Fruit fly (Drosophila melanogaster): Measurements from ENCODE around the gene CG18417.

The CG18417 gene

DNA sequence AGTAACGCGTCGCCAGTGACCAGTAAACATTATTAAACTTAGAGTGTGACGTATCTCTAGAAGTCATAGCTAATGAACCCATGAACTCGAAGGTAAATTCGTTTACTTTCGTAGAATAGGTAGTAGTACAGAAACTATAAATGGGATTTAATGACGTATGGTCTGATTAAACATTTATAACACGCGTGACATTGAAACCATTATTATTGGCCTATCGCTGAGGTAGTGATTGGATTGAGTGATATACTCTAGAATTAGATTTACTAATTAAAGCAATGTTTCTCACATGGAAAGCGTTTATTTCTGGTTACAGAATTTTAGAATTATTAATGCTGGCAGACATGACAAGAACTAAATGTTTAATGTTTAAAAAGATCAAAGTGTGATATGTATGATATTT, 23.0 kb upstream of the CG18417 start:
- TF ChIP-seq exex (tag; optimal IDR thresholded peaks at IDR 0.05) = peak; percentile 83
- TF ChIP-seq abd-A (tag; optimal IDR thresholded peaks at IDR 0.05) = no peak
- TF ChIP-seq CG4730 (GFP tag; IDR thresholded peaks at IDR 0.05) = no peak
- peak; percentile 29 for TF ChIP-seq sug (tag; optimal IDR thresholded peaks at IDR 0.05)
- peak; percentile 44 for TF ChIP-seq BtbVII (GFP tag; optimal IDR thresholded peaks at IDR 0.05)
- peak; percentile 36 for TF ChIP-seq CG34376 (GFP tag; optimal IDR thresholded peaks at IDR 0.05)
- TF ChIP-seq mirr (GFP tag; optimal IDR thresholded peaks at IDR 0.05) = peak; percentile 71

DNA sequence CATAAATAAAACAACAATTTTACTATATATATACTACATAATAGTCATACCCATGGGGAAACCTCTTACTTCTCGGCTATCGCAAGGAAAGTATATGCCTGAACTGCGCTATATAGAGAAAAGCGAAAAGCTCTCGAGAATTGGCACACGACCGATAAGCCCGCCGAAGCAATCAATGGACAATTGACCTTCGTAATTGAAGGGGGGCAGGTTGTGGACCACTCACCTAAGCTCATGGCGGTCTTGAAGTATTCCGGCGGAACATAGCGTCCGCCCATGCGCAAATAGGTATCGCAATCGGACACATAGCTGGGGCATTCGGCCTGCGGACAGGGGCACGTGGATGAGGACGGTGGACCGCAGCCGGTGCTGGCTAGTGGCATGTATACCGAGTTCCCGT, 19.5 kb upstream of the CG18417 start:
- TF ChIP-seq ara (GFP tag; IDR thresholded peaks at IDR 0.05) = no peak
- 0 out of 3 replicates have a peak, but pooled peaks have one; percentile 16 for TF ChIP-seq Dbx (GFP tag; IDR thresholded peaks at IDR 0.05)
- TF ChIP-seq exex (tag; optimal IDR thresholded peaks at IDR 0.05) = peak; percentile 4
- peak; percentile 30 for TF ChIP-seq sug (tag; optimal IDR thresholded peaks at IDR 0.05)

DNA sequence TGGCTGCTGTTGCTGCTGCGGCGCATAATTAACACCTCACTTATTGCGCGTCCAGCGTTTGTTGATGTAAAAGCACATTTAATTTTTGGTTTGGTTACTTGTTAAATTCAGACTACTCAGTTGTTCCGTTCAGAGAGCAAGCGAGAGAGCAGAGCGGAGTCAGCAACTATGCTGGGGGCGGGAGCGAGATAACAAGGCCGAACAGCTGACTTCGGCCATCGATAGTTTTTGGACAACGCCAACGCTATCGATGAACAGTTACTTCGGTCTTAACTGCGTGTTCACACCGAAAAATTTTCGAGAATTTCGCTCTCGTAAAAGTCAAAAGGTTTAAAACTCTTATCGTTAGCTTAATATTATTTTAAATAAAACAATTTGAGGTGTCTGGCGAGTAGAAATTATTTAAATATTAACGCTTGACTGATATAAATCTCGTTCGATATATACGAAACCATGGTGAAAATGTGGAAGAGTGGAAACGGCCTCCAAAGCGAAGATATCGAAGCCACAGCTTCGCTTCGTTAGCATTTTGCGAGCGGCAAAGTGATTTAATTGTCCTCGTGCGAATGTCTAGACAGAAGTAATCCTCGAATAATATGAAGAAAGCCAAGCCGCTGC, 18.4 kb upstream of the CG18417 start, which contains the start of the genes SMSr and smid:
Gene SMSr, minus strand, starts transcription at position 116 of the 618 bp plus-strand sequence.
Gene smid, plus strand, starts transcription at position 256 of the 618 bp plus-strand sequence.
- TF ChIP-seq cad (GFP tag; optimal IDR thresholded peaks at IDR 0.05) = no peak
- no peak for TF ChIP-seq btn (GFP tag; optimal IDR thresholded peaks at IDR 0.05)
- no peak for TF ChIP-seq Gsc (GFP tag; IDR thresholded peaks at IDR 0.05)
- peak; percentile 20 for TF ChIP-seq CG9609 (GFP tag; optimal IDR thresholded peaks at IDR 0.05)
- TF ChIP-seq CG10209 (GFP tag; optimal IDR thresholded peaks at IDR 0.05) = peak; percentile 53
- no peak for TF ChIP-seq en (GFP tag; optimal IDR thresholded peaks at IDR 0.05)
- TF ChIP-seq luna (GFP tag; optimal IDR thresholded peaks at IDR 0.05) = no peak
- no peak for TF ChIP-seq CG7745 (tag; optimal IDR thresholded peaks at IDR 0.05)
- TF ChIP-seq crc (GFP tag; optimal IDR thresholded peaks at IDR 0.05) = peak; percentile 15
- TF ChIP-seq CG8290 (GFP tag; optimal IDR thresholded peaks at IDR 0.05) = peak; percentile 45
- TF ChIP-seq CG8290 (tag; optimal IDR thresholded peaks at IDR 0.05) = peak in 1 of 2 experiments; percentile 4
- peak; percentile 70 for TF ChIP-seq dmrt11E (tag; optimal IDR thresholded peaks at IDR 0.05)
- no peak for TF ChIP-seq CG12744 (GFP tag; optimal IDR thresholded peaks at IDR 0.05)
- TF ChIP-seq CG8944 (GFP tag; optimal IDR thresholded peaks at IDR 0.05) = peak; percentile 41
- TF ChIP-seq CG14710 (tag; optimal IDR thresholded peaks at IDR 0.05) = peak; percentile 85
- no peak for TF ChIP-seq CG17612 (GFP tag; IDR thresholded peaks at IDR 0.05)
- TF ChIP-seq wor (GFP tag; IDR thresholded peaks at IDR 0.05) = no peak
- peak; percentile 85 for TF ChIP-seq nmo (GFP tag; optimal IDR thresholded peaks at IDR 0.05)
- peak; percentile 75 for TF ChIP-seq CG6791 (GFP tag; IDR thresholded peaks at IDR 0.05; ENCODE audit: partially characterized antibody)
- TF ChIP-seq unc-4 (GFP tag; IDR thresholded peaks at IDR 0.05; ENCODE audit: partially characterized antibody) = peak; percentile 91
- TF ChIP-seq Camta (GFP tag; optimal IDR thresholded peaks at IDR 0.05) = peak; percentile 69
- TF ChIP-seq CG10147 (GFP tag; optimal IDR thresholded peaks at IDR 0.05) = peak; percentile 44
- TF ChIP-seq emc (GFP tag; optimal IDR thresholded peaks at IDR 0.05) = no peak
- TF ChIP-seq Mes4 (GFP tag; optimal IDR thresholded peaks at IDR 0.05) = no peak
- TF ChIP-seq wdn (GFP tag; IDR thresholded peaks at IDR 0.05) = no peak
- no peak for TF ChIP-seq CG7928 (GFP tag; optimal IDR thresholded peaks at IDR 0.05)
- TF ChIP-seq p53 (GFP tag; optimal IDR thresholded peaks at IDR 0.05) = no peak
- peak; percentile 54 for TF ChIP-seq chn (GFP tag; optimal IDR thresholded peaks at IDR 0.05)
- peak; percentile 42 for TF ChIP-seq CG9797 (GFP tag; optimal IDR thresholded peaks at IDR 0.05)
- TF ChIP-seq bsh (GFP tag; optimal IDR thresholded peaks at IDR 0.05) = peak in 1 of 2 experiments; percentile 47
- TF ChIP-seq dan (GFP tag; IDR thresholded peaks at IDR 0.05) = no peak
- TF ChIP-seq Side (GFP tag; optimal IDR thresholded peaks at IDR 0.05) = no peak
- peak; percentile 65 for TF ChIP-seq ato (GFP tag; IDR thresholded peaks at IDR 0.05; ENCODE audit: partially characterized antibody)
- peak; percentile 68 for TF ChIP-seq zfh2 (GFP tag; optimal IDR thresholded peaks at IDR 0.05)
- peak; percentile 67 for TF ChIP-seq CG18262 (tag; optimal IDR thresholded peaks at IDR 0.05)
- peak; percentile 32; the same call in 1 of the 2 replicates for TF ChIP-seq H2.0 (GFP tag; IDR thresholded peaks at IDR 0.05)
- peak; percentile 82 for TF ChIP-seq CG17361 (GFP tag; IDR thresholded peaks at IDR 0.05)
- peak; percentile 29 to 46 for TF ChIP-seq Pdp1 (GFP tag; optimal IDR thresholded peaks at IDR 0.05)

Data from whole organism, embryonic.